Fruit fly (Drosophila melanogaster) whole organism, embryonic: ENCODE measurements around the gene Bcat.

Source experiments
- Atf-2 ChIP-seq: fragments of 200-800 bp; sonication (Bioruptor generic); optimal IDR thresholded peaks from 2 replicates; lab custom pipeline; 2016; ENCODE audit warnings: missing biosample characterization, missing genetic modification characterization
- Awh ChIP-seq: fragments of 200-800 bp; sonication (Bioruptor generic); IDR thresholded peaks from 2 replicates; pipeline ENCODE4, ENCODE4 v1.3.6; 2022; ENCODE audit warnings: missing biosample characterization, missing genetic modification characterization
- BEAF-32 ChIP-seq: fragments of 200-800 bp; sonication (Bioruptor generic); optimal IDR thresholded peaks from 3 replicates; lab custom pipeline; 2017; ENCODE audit warnings: missing biosample characterization, missing genetic modification characterization, mild to moderate bottlenecking, moderate library complexity, missing genetic modification reagents
- CG1024 ChIP-seq: fragments of 200-800 bp; sonication (Bioruptor generic); IDR thresholded peaks from 2 replicates; pipeline ENCODE4 v1.3.6; 2022; ENCODE audit warnings: missing biosample characterization, missing genetic modification characterization
- CG10543 ChIP-seq: fragments of 200-800 bp; sonication (Bioruptor generic); optimal IDR thresholded peaks from 3 replicates; lab custom pipeline; 2017; ENCODE audit warnings: missing biosample characterization, mild to moderate bottlenecking, missing genetic modification characterization, moderate library complexity
- CG10565 ChIP-seq: fragments of 200-800 bp; sonication (Bioruptor generic); optimal IDR thresholded peaks from 3 replicates; lab custom pipeline; 2016; ENCODE audit warnings: missing biosample characterization, mild to moderate bottlenecking, missing genetic modification characterization
- CG11093 ChIP-seq: fragments of 200-800 bp; sonication (Bioruptor generic); IDR thresholded peaks from 3 replicates; pipeline ENCODE4 v1.3.6; 2022; ENCODE audit warnings: missing biosample characterization, missing genetic modification characterization
- CG11695 ChIP-seq: fragments of 200-800 bp; sonication (Bioruptor generic); IDR thresholded peaks from 3 replicates; pipeline ENCODE4 v1.3.6; 2022; ENCODE audit warnings: missing biosample characterization, missing genetic modification characterization
- CG12299 ChIP-seq: fragments of 200-800 bp; sonication (Bioruptor generic); optimal IDR thresholded peaks from 2 replicates; lab custom pipeline; 2018; ENCODE audit warnings: missing biosample characterization, mild to moderate bottlenecking, missing genetic modification characterization
- CG1233 ChIP-seq: fragments of 200-800 bp; sonication (Bioruptor generic); optimal IDR thresholded peaks from 4 replicates; lab custom pipeline; 2018; ENCODE audit warnings: missing biosample characterization, mild to moderate bottlenecking, missing genetic modification characterization
- CG12744 ChIP-seq: fragments of 200-800 bp; sonication (Bioruptor generic); optimal IDR thresholded peaks from 2 replicates; lab custom pipeline; 2016; ENCODE audit warnings: missing biosample characterization, missing genetic modification characterization
- CG13894 ChIP-seq: fragments of 200-800 bp; sonication (Bioruptor generic); optimal IDR thresholded peaks from 3 replicates; lab custom pipeline; 2018; ENCODE audit warnings: missing biosample characterization, mild to moderate bottlenecking, missing genetic modification characterization, moderate library complexity
- CG14965 ChIP-seq: fragments of 200-800 bp; sonication (Bioruptor generic); optimal IDR thresholded peaks from 2 replicates; lab custom pipeline; 2016; ENCODE audit warnings: missing biosample characterization, missing genetic modification characterization, borderline replicate concordance
- CG2199 ChIP-seq: fragments of 200-800 bp; sonication (Bioruptor generic); IDR thresholded peaks from 3 replicates; pipeline ENCODE4 v1.3.6; 2022; ENCODE audit warnings: missing biosample characterization, missing genetic modification characterization
- CG4282 ChIP-seq: fragments of 200-800 bp; sonication (Bioruptor generic); optimal IDR thresholded peaks from 2 replicates; lab custom pipeline; 2016; ENCODE audit warnings: missing biosample characterization, missing genetic modification characterization
- CG5245 ChIP-seq: fragments of 200-800 bp; sonication (Bioruptor generic); optimal IDR thresholded peaks from 3 replicates; lab custom pipeline; 2016; ENCODE audit warnings: missing biosample characterization, missing genetic modification characterization
- CG6765 ChIP-seq: fragments of 200-800 bp; sonication (Bioruptor generic); optimal IDR thresholded peaks from 3 replicates; lab custom pipeline; 2017; ENCODE audit warnings: missing biosample characterization, mild to moderate bottlenecking, missing genetic modification characterization
- CG8281 ChIP-seq: fragments of 200-800 bp; sonication (Bioruptor generic); optimal IDR thresholded peaks from 2 replicates; lab custom pipeline; 2018; ENCODE audit warnings: missing biosample characterization, mild to moderate bottlenecking, missing genetic modification characterization, moderate library complexity
- CG9932 ChIP-seq: fragments of 200-800 bp; sonication (Bioruptor generic); IDR thresholded peaks from 2 replicates; pipeline ENCODE4 v1.3.6; 2022; ENCODE audit warnings: missing biosample characterization, missing genetic modification characterization
- Dp ChIP-seq: fragments of 200-800 bp; sonication (Bioruptor generic); optimal IDR thresholded peaks from 2 replicates; lab custom pipeline; 2018; ENCODE audit warnings: missing biosample characterization, mild to moderate bottlenecking, missing genetic modification characterization, moderate library complexity
- Fer3 ChIP-seq: fragments of 200-800 bp; sonication (Bioruptor generic); optimal IDR thresholded peaks from 2 replicates; lab custom pipeline; 2018; ENCODE audit warnings: missing biosample characterization, mild to moderate bottlenecking, missing genetic modification characterization, moderate library complexity
- GATAe ChIP-seq: fragments of 200-800 bp; sonication (Bioruptor generic); conservative IDR thresholded peaks from 2 replicates; pipeline ENCODE4 v1.3.6; 2022; ENCODE audit warnings: missing biosample characterization, missing genetic modification characterization
- HLHmδ ChIP-seq: fragments of 200-800 bp; sonication (Bioruptor generic); optimal IDR thresholded peaks from 2 replicates; lab custom pipeline; 2018; ENCODE audit warnings: missing biosample characterization, mild to moderate bottlenecking, missing genetic modification characterization, moderate library complexity
- Hmr ChIP-seq: fragments of 200-800 bp; sonication (Bioruptor generic); optimal IDR thresholded peaks from 3 replicates; lab custom pipeline; 2017; ENCODE audit warnings: mild to moderate bottlenecking, missing biosample characterization, missing genetic modification reagents, missing genetic modification characterization
- Hmx ChIP-seq: fragments of 200-800 bp; sonication (Bioruptor generic); optimal IDR thresholded peaks from 2 replicates; lab custom pipeline; 2016; ENCODE audit warnings: missing biosample characterization, missing genetic modification characterization
- Kr ChIP-seq: fragments of 200-800 bp; sonication (Bioruptor generic); optimal IDR thresholded peaks from 2 replicates; lab custom pipeline; 2017; ENCODE audit warnings: missing biosample characterization, mild to moderate bottlenecking, missing genetic modification characterization
- Lim3 ChIP-seq: fragments of 200-800 bp; sonication (Bioruptor generic); IDR thresholded peaks from 2 replicates; pipeline ENCODE4 v1.3.6; 2022; ENCODE audit warnings: missing biosample characterization, missing genetic modification characterization
- Neu2 ChIP-seq: fragments of 200-800 bp; sonication (Bioruptor generic); optimal IDR thresholded peaks from 3 replicates; lab custom pipeline; 2016; ENCODE audit warnings: missing biosample characterization, missing genetic modification characterization, borderline replicate concordance
- Pdp1 ChIP-seq, 2 experiments: fragments of 200-800 bp; sonication (Bioruptor generic); optimal IDR thresholded peaks; 3 replicates each; lab custom pipeline; 2016; ENCODE audit warnings: missing biosample characterization in 2 of 2, missing genetic modification characterization in 2 of 2, mild to moderate bottlenecking in 1 of 2, moderate library complexity in 1 of 2
- Sox102F ChIP-seq: fragments of 200-800 bp; sonication (Bioruptor generic); optimal IDR thresholded peaks from 2 replicates; lab custom pipeline; 2018; ENCODE audit warnings: missing biosample characterization, mild to moderate bottlenecking, missing genetic modification characterization, moderate library complexity
- Taf1 ChIP-seq: fragments of 200-800 bp; sonication (Bioruptor generic); IDR thresholded peaks from 2 replicates; pipeline ENCODE4 v1.3.6; 2022; ENCODE audit warnings: missing biosample characterization, missing genetic modification characterization
- ab ChIP-seq: fragments of 200-800 bp; sonication (Bioruptor generic); optimal IDR thresholded peaks from 2 replicates; lab custom pipeline; 2016; ENCODE audit warnings: missing biosample characterization, missing genetic modification characterization
- ase ChIP-seq: fragments of 200-800 bp; sonication (Bioruptor generic); IDR thresholded peaks from 3 replicates; pipeline ENCODE4 v1.3.6; 2022; ENCODE audit warnings: missing biosample characterization, missing genetic modification characterization
- az2 ChIP-seq: fragments of 200-800 bp; sonication (Bioruptor generic); optimal IDR thresholded peaks from 3 replicates; lab custom pipeline; 2016; ENCODE audit warnings: missing biosample characterization, missing genetic modification characterization
- br ChIP-seq: fragments of >200 bp; optimal IDR thresholded peaks from 2 replicates; lab custom pipeline; 2017
- cwo ChIP-seq: fragments of 200-800 bp; sonication (Bioruptor generic); optimal IDR thresholded peaks from 3 replicates; lab custom pipeline; 2017; ENCODE audit warnings: missing biosample characterization, missing genetic modification characterization, mild to moderate bottlenecking, moderate library complexity, missing genetic modification reagents
- fd96Cb ChIP-seq: fragments of 200-800 bp; sonication (Bioruptor generic); optimal IDR thresholded peaks from 2 replicates; lab custom pipeline; 2018; ENCODE audit warnings: missing biosample characterization, mild to moderate bottlenecking, missing genetic modification characterization, moderate library complexity
- gcm2 ChIP-seq: fragments of 200-800 bp; sonication (Bioruptor generic); optimal IDR thresholded peaks from 2 replicates; lab custom pipeline; 2016; ENCODE audit warnings: missing biosample characterization, missing genetic modification characterization
- gsb ChIP-seq: fragments of 200-800 bp; sonication (Bioruptor generic); IDR thresholded peaks from 2 replicates; pipeline ENCODE4 v1.3.6; 2022; ENCODE audit warnings: missing biosample characterization, missing genetic modification characterization
- h ChIP-seq: fragments of >200 bp; optimal IDR thresholded peaks from 2 replicates; lab custom pipeline; 2017
- ind ChIP-seq: fragments of 200-800 bp; sonication (Bioruptor generic); optimal IDR thresholded peaks from 3 replicates; lab custom pipeline; 2016; ENCODE audit warnings: missing biosample characterization, missing genetic modification characterization
- ken ChIP-seq: fragments of 200-800 bp; sonication (Bioruptor generic); IDR thresholded peaks from 3 replicates; pipeline ENCODE4 v1.3.6; 2022; ENCODE audit warnings: missing biosample characterization, missing genetic modification characterization
- nom ChIP-seq: fragments of 200-800 bp; sonication (Bioruptor generic); optimal IDR thresholded peaks from 2 replicates; lab custom pipeline; 2017; ENCODE audit warnings: missing biosample characterization, missing genetic modification characterization, mild to moderate bottlenecking, moderate library complexity, missing genetic modification reagents
- p53 ChIP-seq: fragments of 200-800 bp; sonication (Bioruptor generic); optimal IDR thresholded peaks from 2 replicates; lab custom pipeline; 2016; ENCODE audit warnings: missing biosample characterization, missing genetic modification characterization
- pros ChIP-seq: fragments of 200-800 bp; sonication (Bioruptor generic); optimal IDR thresholded peaks from 3 replicates; lab custom pipeline; 2019; ENCODE audit warnings: missing biosample characterization, mild to moderate bottlenecking, missing genetic modification characterization, moderate library complexity
- ranshi ChIP-seq: fragments of 200-800 bp; sonication (Bioruptor generic); IDR thresholded peaks from 2 replicates; pipeline ENCODE4 v1.3.6; 2022; ENCODE audit warnings: missing biosample characterization, missing genetic modification characterization
- seq ChIP-seq: fragments of 200-800 bp; sonication (Bioruptor generic); IDR thresholded peaks from 2 replicates; pipeline ENCODE4 v1.3.6; 2022; ENCODE audit warnings: missing biosample characterization, missing genetic modification characterization
- stc ChIP-seq: fragments of 200-800 bp; sonication (Bioruptor generic); IDR thresholded peaks from 2 replicates; pipeline ENCODE4 v1.3.6; 2022; ENCODE audit warnings: missing biosample characterization, missing genetic modification characterization
- sug ChIP-seq: fragments of 200-800 bp; optimal IDR thresholded peaks from 2 replicates; lab custom pipeline; 2019; ENCODE audit warnings: missing biosample characterization, mild to moderate bottlenecking, missing genetic modification characterization, moderate library complexity
- tgo ChIP-seq: fragments of 200-800 bp; sonication (Bioruptor generic); IDR thresholded peaks from 3 replicates; pipeline ENCODE4 v1.3.6; 2022; ENCODE audit warnings: missing biosample characterization, missing genetic modification characterization
- trh ChIP-seq: fragments of 200-800 bp; sonication (Bioruptor generic); optimal IDR thresholded peaks from 2 replicates; lab custom pipeline; 2016; ENCODE audit warnings: missing biosample characterization, missing genetic modification characterization

Gene Bcat

dm6 chrX:13390465-13391173, 6.1 kb upstream of the Bcat start (continued):
- TF ChIP-seq cwo, result peak; percentile 65
- no peak for TF ChIP-seq CG14965 (GFP tag; lab: Kevin White, UChicago)
- TF ChIP-seq ken (GFP tag; lab: Robert Waterston, UW), result no peak
- TF ChIP-seq Lim3 (GFP tag; lab: Robert Waterston, UW), result no peak
- no peak for TF ChIP-seq Kr (GFP tag; lab: Kevin White, UChicago)
- peak; percentile 50 for TF ChIP-seq Taf1 (GFP tag; lab: Robert Waterston, UW)
- TF ChIP-seq ind (GFP tag; lab: Kevin White, UChicago), result peak; percentile 43
- TF ChIP-seq CG12299, result peak; percentile 43
- TF ChIP-seq ranshi (GFP tag; lab: Robert Waterston, UW), result peak; percentile 66
- TF ChIP-seq Hmr (GFP tag; lab: Kevin White, UChicago), result peak; percentile 85
- peak; percentile 51 for TF ChIP-seq sug (tag; lab: Kevin White, UChicago)
- TF ChIP-seq gsb (GFP tag; lab: Robert Waterston, UW), result peak; percentile 58
- no peak for TF ChIP-seq CG4282 (GFP tag; lab: Kevin White, UChicago)
- peak in 1 of 2 experiments; percentile 61 for TF ChIP-seq Pdp1 (GFP tag; optimal IDR thresholded peaks at IDR 0.05; lab: Kevin White, UChicago)
- peak; percentile 45; the same call in 2 of the 3 replicates for TF ChIP-seq ase (GFP tag; lab: Robert Waterston, UW)
- TF ChIP-seq Fer3 (tag; lab: Kevin White, UChicago), result peak; percentile 83
- no peak for TF ChIP-seq CG10543
- no peak for TF ChIP-seq CG12744 (GFP tag; lab: Kevin White, UChicago)
- no peak for TF ChIP-seq CG11093 (GFP tag; lab: Robert Waterston, UW)
- TF ChIP-seq CG1024 (GFP tag; lab: Robert Waterston, UW), result 0 out of 2 replicates have a peak, but pooled peaks have one; percentile 23
- TF ChIP-seq CG11695, result peak; percentile 81; the same call in 2 of the 3 replicates
- TF ChIP-seq tgo (GFP tag; lab: Robert Waterston, UW), result peak; percentile 77
- TF ChIP-seq pros, result no peak
- no peak for TF ChIP-seq gcm2 (GFP tag; lab: Kevin White, UChicago)
- TF ChIP-seq Neu2 (GFP tag; lab: Kevin White, UChicago), result no peak
- no peak for TF ChIP-seq HLHmδ (GFP tag; lab: Kevin White, UChicago)
- TF ChIP-seq trh (GFP tag; lab: Kevin White, UChicago), result no peak
- TF ChIP-seq CG13894 (tag; lab: Kevin White, UChicago), result peak; percentile 81
- TF ChIP-seq ab (GFP tag; lab: Kevin White, UChicago), result no peak
- TF ChIP-seq CG1233, result peak; percentile 56
- TF ChIP-seq fd96Cb (tag; lab: Kevin White, UChicago), result peak; percentile 5
- TF ChIP-seq Atf-2 (GFP tag; lab: Kevin White, UChicago), result no peak
- no peak for TF ChIP-seq CG10565
- peak; percentile 70 for TF ChIP-seq stc
- TF ChIP-seq CG9932 (GFP tag; lab: Robert Waterston, UW), result peak; percentile 82
- no peak for TF ChIP-seq CG5245
- TF ChIP-seq BEAF-32, result no peak
- no peak for TF ChIP-seq CG2199 (GFP tag; lab: Robert Waterston, UW)
- TF ChIP-seq CG6765, result peak; percentile 52
- no peak for TF ChIP-seq h (lab: Kevin White, UChicago)
- TF ChIP-seq Dp, result no peak
- no peak for TF ChIP-seq Awh (GFP tag; lab: Robert Waterston, UW)
- TF ChIP-seq CG8281 (tag; lab: Kevin White, UChicago), result peak; percentile 14
- TF ChIP-seq nom, result peak; percentile 21
- no peak for TF ChIP-seq GATAe (GFP tag; lab: Robert Waterston, UW)
- TF ChIP-seq p53 (GFP tag; lab: Kevin White, UChicago), result no peak
- no peak for TF ChIP-seq br (lab: Kevin White, UChicago)
- TF ChIP-seq Sox102F, result peak; percentile 53
- TF ChIP-seq az2 (GFP tag; lab: Kevin White, UChicago), result no peak
- TF ChIP-seq seq, result no peak
- TF ChIP-seq Hmx (GFP tag; lab: Kevin White, UChicago), result no peak
